Fruit fly (Drosophila melanogaster) whole organism, embryonic: ENCODE data around the gene CG13928.

Experiments
- Adf1 ChIP-seq: fragments of 200-800 bp; sonication (Bioruptor generic); IDR thresholded peaks from 2 replicates; pipeline ENCODE4 v1.3.6; 2022; ENCODE audit warnings: missing biosample characterization, missing genetic modification characterization
- Bgb ChIP-seq: fragments of 200-800 bp; sonication (Bioruptor generic); IDR thresholded peaks from 2 replicates; pipeline ENCODE4 v1.3.6; 2022; ENCODE audit warnings: missing biosample characterization, missing genetic modification characterization; ENCODE audit not compliant: partially characterized antibody
- BtbVII ChIP-seq: fragments of 200-800 bp; sonication (Bioruptor generic); optimal IDR thresholded peaks from 3 replicates; lab custom pipeline; 2017; ENCODE audit warnings: missing biosample characterization, mild to moderate bottlenecking, missing genetic modification characterization
- CG10959 ChIP-seq: fragments of 200-800 bp; sonication (Bioruptor generic); IDR thresholded peaks from 2 replicates; pipeline ENCODE4 v1.3.6; 2022; ENCODE audit warnings: missing biosample characterization, missing genetic modification characterization
- CG11085 ChIP-seq: fragments of 200-800 bp; sonication (Bioruptor generic); IDR thresholded peaks from 2 replicates; pipeline ENCODE4 v1.3.6; 2022; ENCODE audit warnings: missing biosample characterization, missing genetic modification characterization
- CG11560 ChIP-seq: fragments of 200-800 bp; sonication (Bioruptor generic); IDR thresholded peaks from 3 replicates; pipeline ENCODE4 v1.3.6; 2022; ENCODE audit warnings: missing biosample characterization, missing genetic modification characterization
- CG12391 ChIP-seq: fragments of 200-800 bp; sonication (Bioruptor generic); optimal IDR thresholded peaks from 3 replicates; lab custom pipeline; 2018; ENCODE audit warnings: missing biosample characterization, mild to moderate bottlenecking, missing genetic modification characterization, moderate library complexity
- CG14710 ChIP-seq: fragments of 200-800 bp; sonication (Bioruptor generic); optimal IDR thresholded peaks from 3 replicates; lab custom pipeline; 2019; ENCODE audit warnings: missing biosample characterization, mild to moderate bottlenecking, missing genetic modification characterization, moderate library complexity
- CG15514 ChIP-seq: fragments of 200-800 bp; sonication (Bioruptor generic); optimal IDR thresholded peaks from 3 replicates; lab custom pipeline; 2017; ENCODE audit warnings: missing biosample characterization, missing genetic modification characterization, mild to moderate bottlenecking, moderate library complexity, missing genetic modification reagents
- CG16779 ChIP-seq: fragments of 200-800 bp; sonication (Bioruptor generic); IDR thresholded peaks from 2 replicates; pipeline ENCODE4 v1.3.6; 2022; ENCODE audit warnings: missing biosample characterization, missing genetic modification characterization
- CG17328 ChIP-seq: fragments of 200-800 bp; sonication (Bioruptor generic); IDR thresholded peaks from 2 replicates; pipeline ENCODE4 v1.3.6; 2022; ENCODE audit warnings: missing biosample characterization, missing genetic modification characterization
- CG17612 ChIP-seq: fragments of 200-800 bp; sonication (Bioruptor generic); IDR thresholded peaks from 2 replicates; pipeline ENCODE4 v1.3.6; 2022; ENCODE audit warnings: missing biosample characterization, missing genetic modification characterization
- CG2116 ChIP-seq: fragments of 200-800 bp; sonication (Bioruptor generic); optimal IDR thresholded peaks from 3 replicates; lab custom pipeline; 2018; ENCODE audit warnings: missing biosample characterization, mild to moderate bottlenecking, missing genetic modification characterization
- CG2202 ChIP-seq: fragments of 200-800 bp; sonication (Bioruptor generic); optimal IDR thresholded peaks from 2 replicates; lab custom pipeline; 2018; ENCODE audit warnings: missing biosample characterization, mild to moderate bottlenecking, missing genetic modification characterization
- CG2875 ChIP-seq: fragments of 200-800 bp; sonication (Bioruptor generic); optimal IDR thresholded peaks from 2 replicates; lab custom pipeline; 2017; ENCODE audit warnings: missing biosample characterization, mild to moderate bottlenecking, missing genetic modification characterization, missing genetic modification reagents
- CG2889 ChIP-seq: fragments of 200-800 bp; sonication (Bioruptor generic); IDR thresholded peaks from 3 replicates; pipeline ENCODE4 v1.3.6; 2022; ENCODE audit warnings: missing biosample characterization, missing genetic modification characterization
- CG30020 ChIP-seq: fragments of 200-800 bp; optimal IDR thresholded peaks from 2 replicates; lab custom pipeline; 2019; ENCODE audit warnings: missing biosample characterization, mild to moderate bottlenecking, missing genetic modification characterization, moderate library complexity
- CG3281 ChIP-seq: fragments of 200-800 bp; sonication (Bioruptor generic); optimal IDR thresholded peaks from 3 replicates; lab custom pipeline; 2017; ENCODE audit warnings: missing biosample characterization, mild to moderate bottlenecking, missing genetic modification characterization
- CG34224 ChIP-seq: fragments of 200-800 bp; sonication (Bioruptor generic); IDR thresholded peaks from 3 replicates; pipeline ENCODE4 v1.3.6; 2022; ENCODE audit warnings: missing biosample characterization, missing genetic modification characterization; ENCODE audit not compliant: partially characterized antibody
- CG43689 ChIP-seq: fragments of 200-800 bp; sonication (Bioruptor generic); IDR thresholded peaks from 2 replicates; pipeline ENCODE4 v1.3.6; 2022; ENCODE audit warnings: missing biosample characterization, missing genetic modification characterization
- CG4404 ChIP-seq: fragments of 200-800 bp; sonication (Bioruptor generic); IDR thresholded peaks from 2 replicates; pipeline ENCODE4 v1.3.6; 2022; ENCODE audit warnings: missing biosample characterization, missing genetic modification characterization
- CG4617 ChIP-seq: fragments of 200-800 bp; sonication (Bioruptor generic); optimal IDR thresholded peaks from 3 replicates; lab custom pipeline; 2016; ENCODE audit warnings: missing biosample characterization, missing genetic modification characterization, borderline replicate concordance
- CG4707 ChIP-seq: fragments of 200-800 bp; sonication (Bioruptor generic); optimal IDR thresholded peaks from 2 replicates; lab custom pipeline; 2018; ENCODE audit warnings: missing biosample characterization, mild to moderate bottlenecking, missing genetic modification characterization, moderate library complexity
- CG6254 ChIP-seq: fragments of 200-800 bp; sonication (Bioruptor generic); optimal IDR thresholded peaks from 3 replicates; lab custom pipeline; 2017; ENCODE audit warnings: mild to moderate bottlenecking, missing biosample characterization, missing genetic modification reagents, missing genetic modification characterization
- CG6272 ChIP-seq: fragments of 200-800 bp; sonication (Bioruptor generic); IDR thresholded peaks from 2 replicates; pipeline ENCODE4 v1.3.6; 2022; ENCODE audit warnings: missing biosample characterization, missing genetic modification characterization
- CG8478 ChIP-seq: fragments of >200 bp; optimal IDR thresholded peaks from 2 replicates; lab custom pipeline; 2018
- CG9215 ChIP-seq: fragments of 200-800 bp; sonication (Bioruptor generic); IDR thresholded peaks from 2 replicates; pipeline ENCODE4 v1.3.6; 2022; ENCODE audit warnings: missing biosample characterization, missing genetic modification characterization
- Deaf1 ChIP-seq: fragments of 200-800 bp; optimal IDR thresholded peaks from 3 replicates; lab custom pipeline; 2019; ENCODE audit warnings: missing biosample characterization, mild to moderate bottlenecking, missing genetic modification characterization, moderate library complexity
- Doc2 ChIP-seq: fragments of 200-800 bp; sonication (Bioruptor generic); IDR thresholded peaks from 2 replicates; pipeline ENCODE4 v1.3.6; 2022; ENCODE audit warnings: missing biosample characterization, missing genetic modification characterization
- Hr51 ChIP-seq, 2 experiments: fragments of 200-800 bp; sonication (Bioruptor generic); optimal IDR thresholded peaks; 2 replicates in 1 of 2; 3 replicates in 1 of 2; lab custom pipeline; 2016 to 2018; ENCODE audit warnings: missing biosample characterization in 2 of 2, missing genetic modification characterization in 2 of 2, mild to moderate bottlenecking in 1 of 2, moderate library complexity in 1 of 2
- NC2α ChIP-seq: fragments of 200-800 bp; sonication (Bioruptor generic); optimal IDR thresholded peaks from 2 replicates; lab custom pipeline; 2016; ENCODE audit warnings: missing biosample characterization, missing genetic modification characterization
- Pdp1 ChIP-seq, 2 experiments: fragments of 200-800 bp; sonication (Bioruptor generic); optimal IDR thresholded peaks; 3 replicates each; lab custom pipeline; 2016; ENCODE audit warnings: missing biosample characterization in 2 of 2, missing genetic modification characterization in 2 of 2, mild to moderate bottlenecking in 1 of 2, moderate library complexity in 1 of 2
- Rfx ChIP-seq: fragments of 200-800 bp; sonication (Bioruptor generic); IDR thresholded peaks from 2 replicates; pipeline ENCODE4 v1.3.6; 2022; ENCODE audit warnings: missing biosample characterization, missing genetic modification characterization
- Taf1 ChIP-seq: fragments of 200-800 bp; sonication (Bioruptor generic); IDR thresholded peaks from 2 replicates; pipeline ENCODE4 v1.3.6; 2022; ENCODE audit warnings: missing biosample characterization, missing genetic modification characterization
- YL-1 ChIP-seq: fragments of 200-800 bp; sonication (Bioruptor generic); optimal IDR thresholded peaks from 3 replicates; lab custom pipeline; 2017; ENCODE audit warnings: missing biosample characterization, mild to moderate bottlenecking, missing genetic modification characterization
- ab ChIP-seq: fragments of 200-800 bp; sonication (Bioruptor generic); optimal IDR thresholded peaks from 2 replicates; lab custom pipeline; 2016; ENCODE audit warnings: missing biosample characterization, missing genetic modification characterization
- ap ChIP-seq: fragments of 200-800 bp; sonication (Bioruptor generic); IDR thresholded peaks from 2 replicates; pipeline ENCODE4 v1.3.6; 2022; ENCODE audit warnings: missing biosample characterization, missing genetic modification characterization
- cad ChIP-seq: fragments of >200 bp; optimal IDR thresholded peaks from 2 replicates; lab custom pipeline; 2017; ENCODE audit warnings: missing biosample characterization, missing genetic modification characterization
- cwo ChIP-seq: fragments of 200-800 bp; sonication (Bioruptor generic); optimal IDR thresholded peaks from 3 replicates; lab custom pipeline; 2017; ENCODE audit warnings: missing biosample characterization, missing genetic modification characterization, mild to moderate bottlenecking, moderate library complexity, missing genetic modification reagents
- dimm ChIP-seq: fragments of 200-800 bp; sonication (Bioruptor generic); IDR thresholded peaks from 2 replicates; pipeline ENCODE4 v1.3.6; 2022; ENCODE audit warnings: missing biosample characterization, missing genetic modification characterization
- esg ChIP-seq: fragments of 200-800 bp; sonication (Bioruptor generic); conservative IDR thresholded peaks from 2 replicates; pipeline ENCODE4 v1.3.6; 2022; ENCODE audit warnings: missing biosample characterization, missing genetic modification characterization
- fd3F ChIP-seq: fragments of 200-800 bp; sonication (Bioruptor generic); optimal IDR thresholded peaks from 2 replicates; lab custom pipeline; 2018; ENCODE audit warnings: missing biosample characterization, mild to moderate bottlenecking, missing genetic modification characterization, moderate library complexity
- gcm ChIP-seq: fragments of 200-800 bp; sonication (Bioruptor generic); optimal IDR thresholded peaks from 2 replicates; lab custom pipeline; 2019; ENCODE audit warnings: missing biosample characterization, mild to moderate bottlenecking, missing genetic modification characterization, moderate library complexity
- luna ChIP-seq: fragments of 200-800 bp; sonication (Bioruptor generic); optimal IDR thresholded peaks from 2 replicates; lab custom pipeline; 2016; ENCODE audit warnings: missing biosample characterization, missing genetic modification characterization
- nom ChIP-seq: fragments of 200-800 bp; sonication (Bioruptor generic); optimal IDR thresholded peaks from 2 replicates; lab custom pipeline; 2017; ENCODE audit warnings: missing biosample characterization, missing genetic modification characterization, mild to moderate bottlenecking, moderate library complexity, missing genetic modification reagents
- pita ChIP-seq: fragments of 200-800 bp; sonication (Bioruptor generic); optimal IDR thresholded peaks from 2 replicates; lab custom pipeline; 2017; ENCODE audit warnings: missing biosample characterization, mild to moderate bottlenecking, missing genetic modification characterization
- psq ChIP-seq: fragments of 200-800 bp; sonication (Bioruptor generic); optimal IDR thresholded peaks from 2 replicates; lab custom pipeline; 2017; ENCODE audit warnings: missing biosample characterization, missing genetic modification characterization
- seq ChIP-seq: fragments of 200-800 bp; sonication (Bioruptor generic); IDR thresholded peaks from 2 replicates; pipeline ENCODE4 v1.3.6; 2022; ENCODE audit warnings: missing biosample characterization, missing genetic modification characterization
- stc ChIP-seq: fragments of 200-800 bp; sonication (Bioruptor generic); IDR thresholded peaks from 2 replicates; pipeline ENCODE4 v1.3.6; 2022; ENCODE audit warnings: missing biosample characterization, missing genetic modification characterization
- ttk ChIP-seq: fragments of 200-800 bp; sonication (Bioruptor generic); IDR thresholded peaks from 2 replicates; pipeline ENCODE4 v2.1.2; 2022; ENCODE audit warnings: missing biosample characterization, missing genetic modification characterization
- tx ChIP-seq: fragments of 200-800 bp; sonication (Bioruptor generic); optimal IDR thresholded peaks from 2 replicates; lab custom pipeline; 2016; ENCODE audit warnings: missing biosample characterization, missing genetic modification characterization
- wor ChIP-seq: fragments of 200-800 bp; sonication (Bioruptor generic); IDR thresholded peaks from 2 replicates; pipeline ENCODE4 v1.3.6; 2022; ENCODE audit warnings: missing biosample characterization, missing genetic modification characterization

Gene CG13928

DNA sequence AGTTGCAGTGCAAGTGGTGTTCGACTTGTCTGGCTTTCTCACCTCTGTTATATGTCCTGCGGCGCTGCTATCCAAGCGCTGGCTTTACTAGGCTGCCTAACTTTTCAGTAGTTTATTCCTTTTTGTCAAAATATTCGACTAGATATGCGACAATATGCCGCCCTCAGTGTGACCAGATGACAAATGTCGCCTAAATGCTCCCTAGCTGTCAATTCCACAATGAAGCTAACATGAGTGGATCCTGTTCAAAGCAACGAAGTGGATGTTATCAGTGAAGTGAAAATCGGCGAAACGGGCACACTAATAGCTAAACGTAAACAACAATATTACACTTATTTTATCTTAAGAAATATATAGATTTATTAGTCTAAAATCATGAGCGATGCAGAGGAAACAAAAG, 36.7 kb upstream of the CG13928 start, which contains the start of the genes Srrm234 and CG7974 (continued):
- TF ChIP-seq CG9215 (GFP tag; lab: Robert Waterston, UW) (no peak), esg (GFP tag; lab: Robert Waterston, UW) (no peak), CG17328 (GFP tag; lab: Robert Waterston, UW) (no peak), fd3F (GFP tag; lab: Kevin White, UChicago) (no peak), dimm (no peak), Deaf1 (tag; lab: Kevin White, UChicago) (no peak), CG4617 (GFP tag; lab: Kevin White, UChicago) (peak; percentile 78), gcm (GFP tag; lab: Kevin White, UChicago) (no peak), Adf1 (GFP tag; lab: Robert Waterston, UW) (no peak), CG11085 (GFP tag; lab: Robert Waterston, UW) (no peak), nom (GFP tag; lab: Kevin White, UChicago) (no peak), Pdp1 (GFP tag; optimal IDR thresholded peaks at IDR 0.05; lab: Kevin White, UChicago) (no peak), CG34224 (GFP tag; lab: Robert Waterston, UW) (peak; percentile 36; the same call in 1 of the 3 replicates), Bgb (GFP tag; lab: Robert Waterston, UW) (peak; percentile 38; the same call in 1 of the 2 replicates), ap (GFP tag; lab: Robert Waterston, UW) (no peak), CG6272 (no peak), CG14710 (tag; lab: Kevin White, UChicago) (peak; percentile 49), Hr51 (GFP tag; optimal IDR thresholded peaks at IDR 0.05; lab: Kevin White, UChicago) (no peak), ab (GFP tag; lab: Kevin White, UChicago) (no peak), CG16779 (GFP tag; lab: Robert Waterston, UW) (no peak), CG17612 (GFP tag; lab: Robert Waterston, UW) (no peak), CG6254 (GFP tag; lab: Kevin White, UChicago) (no peak), CG30020 (tag; lab: Kevin White, UChicago) (no peak), CG2116 (GFP tag; lab: Kevin White, UChicago) (peak; percentile 18), luna (no peak), stc (no peak), BtbVII (GFP tag; lab: Kevin White, UChicago) (no peak), cwo (GFP tag; lab: Kevin White, UChicago) (no peak), CG2875 (GFP tag; lab: Kevin White, UChicago) (no peak), Taf1 (GFP tag; lab: Robert Waterston, UW) (no peak), psq (GFP tag; lab: Kevin White, UChicago) (no peak), CG3281 (no peak), tx (GFP tag; lab: Kevin White, UChicago) (no peak), ttk (GFP tag; lab: Robert Waterston, UW) (no peak), YL-1 (GFP tag; lab: Kevin White, UChicago) (peak; percentile 66), CG43689 (GFP tag; lab: Robert Waterston, UW) (no peak), CG8478 (no peak), CG11560 (tag; lab: Robert Waterston, UW) (no peak), cad (GFP tag; lab: Kevin White, UChicago) (no peak), seq (GFP tag; lab: Robert Waterston, UW) (no peak), CG4707 (GFP tag; lab: Kevin White, UChicago) (no peak), CG12391 (tag; lab: Kevin White, UChicago) (no peak), CG2889 (no peak), CG2202 (tag; lab: Kevin White, UChicago) (no peak), Rfx (GFP tag; lab: Robert Waterston, UW) (no peak), pita (GFP tag; lab: Kevin White, UChicago) (no peak), CG10959 (GFP tag; lab: Robert Waterston, UW) (no peak), CG4404 (GFP tag; lab: Robert Waterston, UW) (no peak), CG15514 (peak; percentile 93), wor (GFP tag; lab: Robert Waterston, UW) (no peak), NC2α (GFP tag; lab: Kevin White, UChicago) (no peak), Doc2 (no peak)
